Worm (Caenorhabditis elegans) whole organism, L1 larva: ENCODE measurements around the gene col-108.
"Not testable (repeated sequence)": the region's sequence is repeated elsewhere in the genome, so short reads cannot be mapped to it uniquely, and the experiment has no call there.

Experiments
- C04F5.9 ChIP-seq: sonication (generic microtip); optimal IDR thresholded peaks from 2 replicates; lab custom pipeline; 2016; ENCODE audit warnings: missing genetic modification characterization, missing compliant biosample characterization
- ceh-63 ChIP-seq: fragments of 200-800 bp; sonication (Bioruptor generic); optimal IDR thresholded peaks from 2 replicates; lab custom pipeline; 2018; ENCODE audit warnings: mild to moderate bottlenecking, missing genetic modification characterization, missing compliant biosample characterization
- ces-1 ChIP-seq: fragments of 150-350 bp; optimal IDR thresholded peaks from 2 replicates; lab custom pipeline; 2014; ENCODE audit warnings: missing biosample characterization, missing genetic modification reagents, missing genetic modification characterization
- egl-13 ChIP-seq: sonication (generic microtip); optimal IDR thresholded peaks from 2 replicates; lab custom pipeline; 2016; ENCODE audit warnings: missing genotype, missing genetic modification reagents, missing genetic modification characterization, missing compliant biosample characterization
- elt-3 ChIP-seq, 6 experiments: fragments of 150-350 bp in 1 of 6; sonication (generic microtip); optimal IDR thresholded peaks; 2 replicates each; lab custom pipeline; 2017 to 2018; ENCODE audit warnings: missing biosample characterization in 6 of 6, missing genetic modification characterization in 6 of 6, inconsistent platforms in 1 of 6
- fos-1 ChIP-seq: fragments of 150-350 bp; optimal IDR thresholded peaks from 2 replicates; lab custom pipeline; 2014; ENCODE audit warnings: missing biosample characterization, missing genetic modification characterization
- lin-39 ChIP-seq: fragments of 150-350 bp; optimal IDR thresholded peaks from 2 replicates; lab custom pipeline; 2014; ENCODE audit warnings: missing biosample characterization, missing genetic modification reagents, missing genetic modification characterization
- lsy-2 ChIP-seq, 2 experiments: fragments of 150-350 bp; optimal IDR thresholded peaks; 2 replicates each; lab custom pipeline; 2014; ENCODE audit warnings: missing biosample characterization in 2 of 2, missing genetic modification characterization in 2 of 2
- mdl-1 ChIP-seq, 2 experiments: fragments of 150-350 bp; optimal IDR thresholded peaks; 2 replicates each; lab custom pipeline; 2014 to 2017; ENCODE audit warnings: missing biosample characterization in 2 of 2, missing genetic modification characterization in 2 of 2, inconsistent platforms in 1 of 2
- nhr-11 ChIP-seq: fragments of 150-350 bp; optimal IDR thresholded peaks from 2 replicates; lab custom pipeline; 2014; ENCODE audit warnings: missing biosample characterization, missing genetic modification characterization
- nhr-237 ChIP-seq: fragments of 150-350 bp; optimal IDR thresholded peaks from 2 replicates; lab custom pipeline; 2014; ENCODE audit warnings: missing biosample characterization, missing genetic modification characterization
- nhr-28 ChIP-seq: fragments of 150-350 bp; optimal IDR thresholded peaks from 2 replicates; lab custom pipeline; 2014; ENCODE audit warnings: missing biosample characterization, missing genetic modification characterization

DNA sequence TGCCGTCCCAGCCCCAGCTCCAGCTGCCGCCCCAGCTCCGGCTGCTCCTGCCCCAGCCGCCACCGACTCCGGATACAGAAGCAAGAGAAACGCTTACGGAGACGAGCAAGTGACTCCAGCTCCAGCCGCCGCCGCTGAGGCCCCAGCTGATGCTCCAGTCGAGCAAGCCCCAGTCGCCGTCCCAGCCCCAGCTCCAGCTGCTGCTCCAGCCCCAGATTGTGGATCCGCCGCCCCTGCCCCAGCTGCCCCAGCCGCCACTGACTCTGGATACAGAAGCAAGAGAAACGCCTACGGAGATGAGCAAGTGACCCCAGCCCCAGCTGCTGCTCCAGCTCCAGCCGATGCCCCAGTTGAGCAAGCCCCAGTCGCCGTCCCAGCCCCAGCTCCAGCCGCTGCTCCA is 45.9 kb upstream of the col-108 start:
- TF ChIP-seq ceh-63; elt-3 (tag; optimal IDR thresholded peaks at IDR 0.05; lab: Kevin White, UChicago); nhr-11 (tag; lab: Kevin White, UChicago); nhr-28 (tag; lab: Kevin White, UChicago); mdl-1 (tag; optimal IDR thresholded peaks at IDR 0.05; lab: Kevin White, UChicago); C04F5.9 (tag; lab: Kevin White, UChicago); egl-13 (tag; lab: Kevin White, UChicago); lin-39 (tag; lab: Kevin White, UChicago); ces-1 (GFP tag; lab: Kevin White, UChicago); nhr-237 (tag; lab: Kevin White, UChicago); fos-1 (tag; lab: Kevin White, UChicago); lsy-2 (tag; optimal IDR thresholded peaks at IDR 0.05; lab: Kevin White, UChicago): not testable (repeated sequence)
